Fruit fly (Drosophila melanogaster) whole organism, embryonic: Measurements from ENCODE around the gene CG14383.

Experiments used
- Atf6 ChIP-seq: fragments of 200-800 bp; sonication (Bioruptor generic); IDR thresholded peaks from 2 replicates; pipeline ENCODE4 v1.3.6; 2022; ENCODE audit warnings: missing biosample characterization, missing genetic modification characterization
- B-H1 ChIP-seq: fragments of 200-800 bp; sonication (Bioruptor generic); IDR thresholded peaks from 3 replicates; pipeline ENCODE4 v1.3.6; 2022; ENCODE audit warnings: missing biosample characterization, missing genetic modification characterization
- CG10462 ChIP-seq: fragments of 200-800 bp; sonication (Bioruptor generic); optimal IDR thresholded peaks from 2 replicates; lab custom pipeline; 2016; ENCODE audit warnings: missing biosample characterization, missing genetic modification characterization
- CG10654 ChIP-seq: fragments of 200-800 bp; sonication (Bioruptor generic); optimal IDR thresholded peaks from 2 replicates; lab custom pipeline; 2016; ENCODE audit warnings: missing biosample characterization, missing genetic modification characterization
- CG10979 ChIP-seq: fragments of 200-800 bp; sonication (Bioruptor generic); optimal IDR thresholded peaks from 2 replicates; lab custom pipeline; 2018; ENCODE audit warnings: missing biosample characterization, mild to moderate bottlenecking, missing genetic modification characterization, moderate library complexity
- CG12659 ChIP-seq: fragments of 200-800 bp; sonication (Bioruptor generic); optimal IDR thresholded peaks from 3 replicates; lab custom pipeline; 2017; ENCODE audit warnings: mild to moderate bottlenecking, missing biosample characterization, missing genetic modification reagents, missing genetic modification characterization
- CG12744 ChIP-seq: fragments of 200-800 bp; sonication (Bioruptor generic); optimal IDR thresholded peaks from 2 replicates; lab custom pipeline; 2016; ENCODE audit warnings: missing biosample characterization, missing genetic modification characterization
- CG14014 ChIP-seq: fragments of 200-800 bp; sonication (Bioruptor generic); IDR thresholded peaks from 2 replicates; pipeline ENCODE4 v1.3.6; 2022; ENCODE audit warnings: missing biosample characterization, missing genetic modification characterization
- CG14441 ChIP-seq: fragments of 200-800 bp; sonication (Bioruptor generic); IDR thresholded peaks from 2 replicates; pipeline ENCODE4 v1.3.6; 2022; ENCODE audit warnings: missing biosample characterization, missing genetic modification characterization
- CG14710 ChIP-seq: fragments of 200-800 bp; sonication (Bioruptor generic); optimal IDR thresholded peaks from 3 replicates; lab custom pipeline; 2019; ENCODE audit warnings: missing biosample characterization, mild to moderate bottlenecking, missing genetic modification characterization, moderate library complexity
- CG14860 ChIP-seq: fragments of 200-800 bp; sonication (Bioruptor generic); IDR thresholded peaks from 3 replicates; pipeline ENCODE4 v1.3.6; 2022; ENCODE audit warnings: missing biosample characterization, missing genetic modification characterization; ENCODE audit not compliant: partially characterized antibody
- CG15073 ChIP-seq: fragments of 200-800 bp; sonication (Bioruptor generic); optimal IDR thresholded peaks from 2 replicates; lab custom pipeline; 2016; ENCODE audit warnings: missing biosample characterization, missing genetic modification characterization
- CG16863 ChIP-seq: fragments of 200-800 bp; sonication (Bioruptor generic); optimal IDR thresholded peaks from 3 replicates; lab custom pipeline; 2016; ENCODE audit warnings: missing biosample characterization, missing genetic modification characterization
- CG17568 ChIP-seq: fragments of 200-800 bp; sonication (Bioruptor generic); optimal IDR thresholded peaks from 2 replicates; lab custom pipeline; 2018; ENCODE audit warnings: missing biosample characterization, mild to moderate bottlenecking, missing genetic modification characterization, moderate library complexity
- CG2199 ChIP-seq: fragments of 200-800 bp; sonication (Bioruptor generic); IDR thresholded peaks from 3 replicates; pipeline ENCODE4 v1.3.6; 2022; ENCODE audit warnings: missing biosample characterization, missing genetic modification characterization
- CG30431 ChIP-seq: fragments of 200-800 bp; sonication (Bioruptor generic); optimal IDR thresholded peaks from 2 replicates; lab custom pipeline; 2017; ENCODE audit warnings: missing biosample characterization, missing genetic modification characterization
- CG31388 ChIP-seq: fragments of 200-800 bp; sonication (Bioruptor generic); optimal IDR thresholded peaks from 2 replicates; lab custom pipeline; 2016; ENCODE audit warnings: missing biosample characterization, missing genetic modification characterization
- CG3726 ChIP-seq: fragments of 200-800 bp; sonication (Bioruptor generic); IDR thresholded peaks from 3 replicates; pipeline ENCODE4, ENCODE4 v1.3.6; 2022; ENCODE audit warnings: missing biosample characterization, missing genetic modification characterization
- CG4820 ChIP-seq: fragments of 200-800 bp; sonication (Bioruptor generic); optimal IDR thresholded peaks from 3 replicates; lab custom pipeline; 2016; ENCODE audit warnings: missing biosample characterization, missing genetic modification characterization
- CG7556 ChIP-seq: fragments of 200-800 bp; sonication (Bioruptor generic); optimal IDR thresholded peaks from 2 replicates; lab custom pipeline; 2017; ENCODE audit warnings: missing biosample characterization, mild to moderate bottlenecking, missing genetic modification characterization
- CG7745 ChIP-seq: fragments of 200-800 bp; sonication (Bioruptor generic); optimal IDR thresholded peaks from 2 replicates; lab custom pipeline; 2018; ENCODE audit warnings: missing biosample characterization, mild to moderate bottlenecking, missing genetic modification characterization, moderate library complexity
- CG9609 ChIP-seq: fragments of 200-800 bp; sonication (Bioruptor generic); optimal IDR thresholded peaks from 3 replicates; lab custom pipeline; 2016; ENCODE audit warnings: missing biosample characterization, missing genetic modification characterization
- CG9727 ChIP-seq: fragments of 200-800 bp; sonication (Bioruptor generic); optimal IDR thresholded peaks from 3 replicates; lab custom pipeline; 2017; ENCODE audit warnings: missing biosample characterization, mild to moderate bottlenecking, missing genetic modification characterization
- CG9817 ChIP-seq: fragments of 200-800 bp; sonication (Bioruptor generic); optimal IDR thresholded peaks from 2 replicates; lab custom pipeline; 2018; ENCODE audit warnings: missing biosample characterization, mild to moderate bottlenecking, missing genetic modification characterization, moderate library complexity
- Camta ChIP-seq: fragments of 200-800 bp; sonication (Bioruptor generic); optimal IDR thresholded peaks from 2 replicates; lab custom pipeline; 2016; ENCODE audit warnings: missing biosample characterization, missing genetic modification characterization
- Dfd ChIP-seq, 2 experiments: fragments of >200 bp; optimal IDR thresholded peaks; 2 replicates each; lab custom pipeline; 2017; ENCODE audit warnings: missing biosample characterization in 2 of 2, missing genetic modification characterization in 2 of 2
- Dip3 ChIP-seq: fragments of 200-800 bp; sonication (Bioruptor generic); optimal IDR thresholded peaks from 3 replicates; lab custom pipeline; 2016; ENCODE audit warnings: missing biosample characterization, missing genetic modification characterization
- Doc2 ChIP-seq: fragments of 200-800 bp; sonication (Bioruptor generic); IDR thresholded peaks from 2 replicates; pipeline ENCODE4 v1.3.6; 2022; ENCODE audit warnings: missing biosample characterization, missing genetic modification characterization
- E2f2 ChIP-seq: fragments of 200-800 bp; sonication (Bioruptor generic); IDR thresholded peaks from 2 replicates; pipeline ENCODE4 v1.3.6; 2022; ENCODE audit warnings: missing biosample characterization, missing genetic modification characterization
- Med ChIP-seq: fragments of 200-800 bp; sonication (Bioruptor generic); peaks from one replicate; lab custom pipeline; 2016; ENCODE audit warnings: missing biosample characterization, missing genetic modification characterization, mild to moderate bottlenecking, inconsistent platforms, moderate library complexity
- Mrtf ChIP-seq: fragments of 200-800 bp; sonication (Bioruptor generic); IDR thresholded peaks from 3 replicates; pipeline ENCODE4 v1.3.6; 2022; ENCODE audit warnings: missing biosample characterization, missing genetic modification characterization
- NfI ChIP-seq: fragments of 200-800 bp; sonication (Bioruptor generic); optimal IDR thresholded peaks from 3 replicates; lab custom pipeline; 2018; ENCODE audit warnings: missing biosample characterization, mild to moderate bottlenecking, missing genetic modification characterization, moderate library complexity
- br ChIP-seq: fragments of >200 bp; optimal IDR thresholded peaks from 2 replicates; lab custom pipeline; 2017
- chm ChIP-seq: fragments of 200-800 bp; sonication (Bioruptor generic); IDR thresholded peaks from 2 replicates; pipeline ENCODE4 v1.3.6; 2022; ENCODE audit warnings: missing biosample characterization, missing genetic modification characterization
- dan ChIP-seq: fragments of 200-800 bp; sonication (Bioruptor generic); IDR thresholded peaks from 2 replicates; pipeline ENCODE4 v1.3.6; 2022; ENCODE audit warnings: missing biosample characterization, missing genetic modification characterization
- dmrt11E ChIP-seq: fragments of 200-800 bp; sonication (Bioruptor generic); optimal IDR thresholded peaks from 3 replicates; lab custom pipeline; 2018; ENCODE audit warnings: missing biosample characterization, mild to moderate bottlenecking, missing genetic modification characterization, moderate library complexity
- dpn ChIP-seq, 2 experiments: fragments of 200-800 bp; sonication (Bioruptor generic); optimal IDR thresholded peaks; 3 replicates each; lab custom pipeline; 2016; ENCODE audit warnings: missing biosample characterization in 2 of 2, missing genetic modification characterization in 2 of 2
- exex ChIP-seq: fragments of 200-800 bp; sonication (Bioruptor generic); optimal IDR thresholded peaks from 4 replicates; lab custom pipeline; 2018; ENCODE audit warnings: missing biosample characterization, mild to moderate bottlenecking, missing genetic modification characterization, moderate library complexity
- fru ChIP-seq: fragments of >200 bp; optimal IDR thresholded peaks from 2 replicates; lab custom pipeline; 2017
- ftz-f1 ChIP-seq: fragments of 200-800 bp; sonication (Bioruptor generic); optimal IDR thresholded peaks from 2 replicates; lab custom pipeline; 2016; ENCODE audit warnings: missing biosample characterization, missing genetic modification characterization
- gcm ChIP-seq: fragments of 200-800 bp; sonication (Bioruptor generic); optimal IDR thresholded peaks from 2 replicates; lab custom pipeline; 2019; ENCODE audit warnings: missing biosample characterization, mild to moderate bottlenecking, missing genetic modification characterization, moderate library complexity
- gsb ChIP-seq: fragments of 200-800 bp; sonication (Bioruptor generic); IDR thresholded peaks from 2 replicates; pipeline ENCODE4 v1.3.6; 2022; ENCODE audit warnings: missing biosample characterization, missing genetic modification characterization
- h ChIP-seq: fragments of >200 bp; optimal IDR thresholded peaks from 2 replicates; lab custom pipeline; 2017
- jing ChIP-seq: fragments of 200-800 bp; sonication (Bioruptor generic); optimal IDR thresholded peaks from 2 replicates; lab custom pipeline; 2018; ENCODE audit warnings: missing biosample characterization, mild to moderate bottlenecking, missing genetic modification characterization
- lola ChIP-seq, 3 experiments: fragments of >200 bp in 2 of 3; fragments of 200-800 bp in 1 of 3; sonication (Bioruptor generic) in 1 of 3; optimal IDR thresholded peaks; 2 replicates each; lab custom pipeline; 2017 to 2019; ENCODE audit warnings: missing biosample characterization in 3 of 3, missing genetic modification characterization in 3 of 3, mild to moderate bottlenecking in 1 of 3, moderate library complexity in 1 of 3
- maf-S ChIP-seq: fragments of 200-800 bp; sonication (Bioruptor generic); optimal IDR thresholded peaks from 2 replicates; lab custom pipeline; 2016; ENCODE audit warnings: missing biosample characterization, missing genetic modification characterization
- repo ChIP-seq: fragments of 200-800 bp; sonication (Bioruptor generic); optimal IDR thresholded peaks from 2 replicates; lab custom pipeline; 2016; ENCODE audit warnings: missing biosample characterization, missing genetic modification characterization
- ro ChIP-seq: fragments of 200-800 bp; sonication (Bioruptor generic); IDR thresholded peaks from 2 replicates; pipeline ENCODE4 v1.3.6; 2022; ENCODE audit warnings: missing biosample characterization, missing genetic modification characterization
- scrt ChIP-seq: fragments of 200-800 bp; sonication (Bioruptor generic); optimal IDR thresholded peaks from 2 replicates; lab custom pipeline; 2018; ENCODE audit warnings: missing biosample characterization, mild to moderate bottlenecking, missing genetic modification characterization, moderate library complexity
- sim ChIP-seq: fragments of 200-800 bp; sonication (Bioruptor generic); IDR thresholded peaks from 2 replicates; pipeline ENCODE4 v1.3.6; 2022; ENCODE audit warnings: missing biosample characterization, missing genetic modification characterization
- stwl ChIP-seq: fragments of 200-800 bp; sonication (Bioruptor generic); optimal IDR thresholded peaks from 3 replicates; lab custom pipeline; 2018; ENCODE audit warnings: missing biosample characterization, mild to moderate bottlenecking, missing genetic modification characterization, moderate library complexity
- tin ChIP-seq: fragments of 200-800 bp; sonication (Bioruptor generic); optimal IDR thresholded peaks from 3 replicates; lab custom pipeline; 2016; ENCODE audit warnings: missing biosample characterization, missing genetic modification characterization
- toy ChIP-seq: fragments of 200-800 bp; sonication (Bioruptor generic); IDR thresholded peaks from 2 replicates; pipeline ENCODE4 v1.3.6; 2022; ENCODE audit warnings: missing biosample characterization, missing genetic modification characterization
- wdn ChIP-seq: fragments of 200-800 bp; sonication (Bioruptor generic); IDR thresholded peaks from 2 replicates; pipeline ENCODE4 v1.3.6; 2022; ENCODE audit warnings: missing biosample characterization, missing genetic modification characterization

CG14383 gene

dm6 chr3R:13032323-13032722 lies 44.0 kb upstream of the CG14383 start, which contains the start of gene ry (continued):
- TF ChIP-seq dan (GFP tag; lab: Robert Waterston, UW) (no peak), scrt (GFP tag; lab: Kevin White, UChicago) (no peak), lola (GFP tag; optimal IDR thresholded peaks at IDR 0.05; lab: Kevin White, UChicago) (no peak), gcm (no peak), CG30431 (GFP tag; lab: Kevin White, UChicago) (no peak), CG9727 (GFP tag; lab: Kevin White, UChicago) (no peak), ftz-f1 (GFP tag; lab: Kevin White, UChicago) (no peak), tin (no peak), Atf6 (peak; percentile 38; the same call in 1 of the 2 replicates), Med (GFP tag; lab: Kevin White, UChicago) (peak; percentile 72), CG12744 (GFP tag; lab: Kevin White, UChicago) (no peak), repo (GFP tag; lab: Kevin White, UChicago) (no peak), Doc2 (no peak), CG16863 (GFP tag; lab: Kevin White, UChicago) (no peak), CG10979 (tag; lab: Kevin White, UChicago) (no peak), CG10654 (no peak), Mrtf (GFP tag; lab: Robert Waterston, UW) (no peak), CG17568 (no peak), dpn (GFP tag; optimal IDR thresholded peaks at IDR 0.05; lab: Kevin White, UChicago) (no peak), B-H1 (GFP tag; lab: Robert Waterston, UW) (no peak), CG10462 (GFP tag; lab: Kevin White, UChicago) (no peak), Dfd (GFP tag; optimal IDR thresholded peaks at IDR 0.05; lab: Kevin White, UChicago) (no peak), gsb (GFP tag; lab: Robert Waterston, UW) (no peak), CG2199 (GFP tag; lab: Robert Waterston, UW) (peak; percentile 60; the same call in 1 of the 3 replicates), maf-S (GFP tag; lab: Kevin White, UChicago) (no peak), CG3726 (GFP tag; lab: Robert Waterston, UW) (no peak), chm (no peak), exex (no peak), CG31388 (no peak), CG7556 (GFP tag; lab: Kevin White, UChicago) (no peak), h (lab: Kevin White, UChicago) (no peak), toy (GFP tag; lab: Robert Waterston, UW) (no peak), CG4820 (no peak), sim (GFP tag; lab: Robert Waterston, UW) (peak; percentile 41; the same call in 1 of the 2 replicates), CG14441 (0 out of 2 replicates have a peak, but pooled peaks have one; percentile 15), CG15073 (no peak), CG14014 (no peak), stwl (no peak), CG7745 (tag; lab: Kevin White, UChicago) (no peak), CG9817 (tag; lab: Kevin White, UChicago) (no peak), CG14860 (no peak), dmrt11E (no peak), jing (GFP tag; lab: Kevin White, UChicago) (no peak), CG9609 (GFP tag; lab: Kevin White, UChicago) (no peak), fru (lab: Kevin White, UChicago) (no peak), Camta (GFP tag; lab: Kevin White, UChicago) (no peak), E2f2 (no peak; the same call in 1 of the 2 replicates), ro (GFP tag; lab: Robert Waterston, UW) (no peak), br (lab: Kevin White, UChicago) (no peak), wdn (GFP tag; lab: Robert Waterston, UW) (no peak), CG14710 (no peak), NfI (GFP tag; lab: Kevin White, UChicago) (no peak), CG12659 (no peak), Dip3 (GFP tag; lab: Kevin White, UChicago) (no peak)
